Worm (Caenorhabditis elegans) whole organism, L1 larva: ENCODE data around the gene str-143.

Source experiments
- Y116A8C.19 ChIP-seq: sonication (generic microtip); optimal IDR thresholded peaks from 2 replicates; lab custom pipeline; 2016; ENCODE audit warnings: missing compliant biosample characterization, missing genetic modification characterization, borderline replicate concordance
- aha-1 ChIP-seq: fragments of 150-350 bp; optimal IDR thresholded peaks from 2 replicates; lab custom pipeline; 2014; ENCODE audit warnings: missing biosample characterization, missing genetic modification characterization
- alr-1 ChIP-seq: fragments of 200-800 bp; sonication (Bioruptor generic); optimal IDR thresholded peaks from 2 replicates; lab custom pipeline; 2018; ENCODE audit warnings: borderline replicate concordance, mild to moderate bottlenecking, missing genetic modification characterization, missing compliant biosample characterization
- aly-2 ChIP-seq: fragments of 150-350 bp; optimal IDR thresholded peaks from 2 replicates; lab custom pipeline; 2014; ENCODE audit warnings: missing biosample characterization, missing genetic modification characterization
- ama-1 ChIP-seq: fragments of 150-350 bp; optimal IDR thresholded peaks from 2 replicates; lab custom pipeline; 2014
- ceh-63 ChIP-seq: fragments of 200-800 bp; sonication (Bioruptor generic); optimal IDR thresholded peaks from 2 replicates; lab custom pipeline; 2018; ENCODE audit warnings: mild to moderate bottlenecking, missing genetic modification characterization, missing compliant biosample characterization
- ceh-82 ChIP-seq, 3 experiments: fragments of 150-350 bp in 1 of 3; sonication (generic microtip) in 2 of 3; optimal IDR thresholded peaks; 2 replicates each; lab custom pipeline; 2014 to 2017; ENCODE audit warnings: missing biosample characterization in 3 of 3, missing genetic modification characterization in 3 of 3
- ceh-88 ChIP-seq: fragments of 200-800 bp; sonication (Bioruptor generic); IDR thresholded peaks from 2 replicates; pipeline ENCODE4 v1.3.6; 2022; ENCODE audit warnings: missing genetic modification characterization, missing compliant biosample characterization
- ceh-90 ChIP-seq: sonication (generic microtip); optimal IDR thresholded peaks from 2 replicates; lab custom pipeline; 2016; ENCODE audit warnings: missing genetic modification characterization, missing compliant biosample characterization
- dpl-1 ChIP-seq, 3 experiments: fragments of 150-350 bp in 2 of 3; sonication (generic microtip) in 1 of 3; optimal IDR thresholded peaks; 2 replicates each; lab custom pipeline; 2014 to 2017; ENCODE audit warnings: missing biosample characterization in 3 of 3, missing genetic modification characterization in 3 of 3, missing genetic modification reagents in 3 of 3
- efl-1 ChIP-seq, 4 experiments: fragments of 150-350 bp; optimal IDR thresholded peaks in 3 of 4; peaks in 1 of 4; 1 replicate in 1 of 4; 2 replicates in 3 of 4; lab custom pipeline; 2014; ENCODE audit warnings: missing biosample characterization in 2 of 4, missing genetic modification characterization in 2 of 4, missing genetic modification reagents in 2 of 4
- efl-3 ChIP-seq: fragments of 200-800 bp; sonication (Bioruptor generic); optimal IDR thresholded peaks from 2 replicates; lab custom pipeline; 2018; ENCODE audit warnings: mild to moderate bottlenecking, missing genetic modification characterization, missing compliant biosample characterization
- egl-27 ChIP-seq, 2 experiments: fragments of 150-350 bp in 1 of 2; sonication (generic microtip); optimal IDR thresholded peaks; 3 replicates each; lab custom pipeline; 2017 to 2018; ENCODE audit warnings: missing biosample characterization in 2 of 2, missing genetic modification characterization in 2 of 2, missing genetic modification reagents in 2 of 2
- elt-2 ChIP-seq: sonication (generic microtip); optimal IDR thresholded peaks from 2 replicates; lab custom pipeline; 2016; ENCODE audit warnings: missing genetic modification characterization, mild to moderate bottlenecking, inconsistent platforms, missing compliant biosample characterization, missing genetic modification reagents
- elt-3 ChIP-seq, 6 experiments: fragments of 150-350 bp in 1 of 6; sonication (generic microtip); optimal IDR thresholded peaks; 2 replicates each; lab custom pipeline; 2017 to 2018; ENCODE audit warnings: missing biosample characterization in 6 of 6, missing genetic modification characterization in 6 of 6, inconsistent platforms in 1 of 6
- ets-5 ChIP-seq: fragments of 200-800 bp; sonication (Bioruptor generic); IDR thresholded peaks from 2 replicates; pipeline ENCODE4 v1.3.6; 2022; ENCODE audit warnings: missing genetic modification characterization, missing compliant biosample characterization
- fkh-10 ChIP-seq: sonication (generic microtip); optimal IDR thresholded peaks from 2 replicates; lab custom pipeline; 2017; ENCODE audit warnings: missing biosample characterization, missing genetic modification reagents, missing genetic modification characterization
- fos-1 ChIP-seq: fragments of 150-350 bp; optimal IDR thresholded peaks from 2 replicates; lab custom pipeline; 2014; ENCODE audit warnings: missing biosample characterization, missing genetic modification characterization
- grh-1 ChIP-seq: fragments of 200-800 bp; sonication (Bioruptor generic); IDR thresholded peaks from 2 replicates; pipeline ENCODE4 v1.3.6; 2022; ENCODE audit warnings: missing genetic modification reagents, missing genetic modification characterization, missing compliant biosample characterization
- hlh-17 ChIP-seq: fragments of 200-800 bp; sonication (Bioruptor generic); optimal IDR thresholded peaks from 2 replicates; lab custom pipeline; 2018; ENCODE audit warnings: missing genetic modification characterization, mild to moderate bottlenecking, missing compliant biosample characterization, moderate library complexity, borderline replicate concordance
- irx-1 ChIP-seq: sonication (generic microtip); optimal IDR thresholded peaks from 2 replicates; lab custom pipeline; 2016; ENCODE audit warnings: missing genetic modification characterization, missing compliant biosample characterization
- jun-1 ChIP-seq: fragments of 150-350 bp; optimal IDR thresholded peaks from 2 replicates; lab custom pipeline; 2014; ENCODE audit warnings: missing biosample characterization, missing genetic modification reagents, missing genetic modification characterization
- lin-15B ChIP-seq: fragments of 150-350 bp; sonication (generic microtip); optimal IDR thresholded peaks from 3 replicates; lab custom pipeline; 2014; ENCODE audit warnings: missing biosample characterization, missing genetic modification characterization
- lin-35 ChIP-seq, 2 experiments: fragments of 150-350 bp; optimal IDR thresholded peaks; 2 replicates each; lab custom pipeline; 2014; ENCODE audit warnings: missing biosample characterization in 2 of 2, missing genetic modification characterization in 2 of 2, missing genetic modification reagents in 2 of 2
- lin-39 ChIP-seq: fragments of 150-350 bp; optimal IDR thresholded peaks from 2 replicates; lab custom pipeline; 2014; ENCODE audit warnings: missing biosample characterization, missing genetic modification reagents, missing genetic modification characterization
- lsy-2 ChIP-seq, 2 experiments: fragments of 150-350 bp; optimal IDR thresholded peaks; 2 replicates each; lab custom pipeline; 2014; ENCODE audit warnings: missing biosample characterization in 2 of 2, missing genetic modification characterization in 2 of 2
- mdl-1 ChIP-seq, 2 experiments: fragments of 150-350 bp; optimal IDR thresholded peaks; 2 replicates each; lab custom pipeline; 2014 to 2017; ENCODE audit warnings: missing biosample characterization in 2 of 2, missing genetic modification characterization in 2 of 2, inconsistent platforms in 1 of 2
- mef-2 ChIP-seq: fragments of 150-350 bp; optimal IDR thresholded peaks from 2 replicates; lab custom pipeline; 2014; ENCODE audit warnings: missing biosample characterization, missing genetic modification characterization
- mep-1 ChIP-seq: fragments of 150-350 bp; optimal IDR thresholded peaks from 2 replicates; lab custom pipeline; 2014; ENCODE audit warnings: missing biosample characterization, missing genetic modification characterization
- nhr-12 ChIP-seq: sonication (generic microtip); optimal IDR thresholded peaks from 2 replicates; lab custom pipeline; 2017; ENCODE audit warnings: missing biosample characterization, missing genetic modification characterization
- nhr-19 ChIP-seq: fragments of 200-800 bp; sonication (Bioruptor generic); conservative IDR thresholded peaks from 2 replicates; pipeline ENCODE4 v1.3.6; 2022; ENCODE audit warnings: missing genetic modification characterization, missing compliant biosample characterization
- nhr-20 ChIP-seq: sonication (generic microtip); optimal IDR thresholded peaks from 2 replicates; lab custom pipeline; 2016; ENCODE audit warnings: mild to moderate bottlenecking, missing genetic modification characterization, missing compliant biosample characterization
- nhr-237 ChIP-seq: fragments of 150-350 bp; optimal IDR thresholded peaks from 2 replicates; lab custom pipeline; 2014; ENCODE audit warnings: missing biosample characterization, missing genetic modification characterization
- nhr-47 ChIP-seq: sonication (generic microtip); optimal IDR thresholded peaks from 2 replicates; lab custom pipeline; 2016; ENCODE audit warnings: mild to moderate bottlenecking, missing genetic modification characterization, moderate library complexity, missing compliant biosample characterization
- nhr-71 ChIP-seq: sonication (generic microtip); optimal IDR thresholded peaks from 2 replicates; lab custom pipeline; 2016; ENCODE audit warnings: mild to moderate bottlenecking, missing genetic modification characterization, moderate library complexity, missing compliant biosample characterization
- nhr-76 ChIP-seq: sonication (generic microtip); optimal IDR thresholded peaks from 2 replicates; lab custom pipeline; 2017; ENCODE audit warnings: missing biosample characterization, missing genetic modification characterization
- nhr-84 ChIP-seq: sonication (generic microtip); optimal IDR thresholded peaks from 2 replicates; lab custom pipeline; 2017; ENCODE audit warnings: missing biosample characterization, missing genetic modification characterization
- nhr-85 ChIP-seq: sonication (generic microtip); peaks from one replicate; lab custom pipeline; 2016; ENCODE audit warnings: missing genetic modification characterization, inconsistent platforms, missing compliant biosample characterization
- pag-3 ChIP-seq: sonication (generic microtip); optimal IDR thresholded peaks from 2 replicates; lab custom pipeline; 2017; ENCODE audit warnings: missing genetic modification characterization, mild to moderate bottlenecking, missing compliant biosample characterization, antibody characterized with exemption, borderline replicate concordance; ENCODE audit not compliant: insufficient read depth
- pqm-1 ChIP-seq: sonication (generic microtip); optimal IDR thresholded peaks from 3 replicates; lab custom pipeline; 2017; ENCODE audit warnings: missing biosample characterization, missing genetic modification characterization
- rnt-1 ChIP-seq: sonication (generic microtip); optimal IDR thresholded peaks from 2 replicates; lab custom pipeline; 2016; ENCODE audit warnings: mild to moderate bottlenecking, missing genetic modification characterization, moderate library complexity, missing compliant biosample characterization
- snpc-4 ChIP-seq: fragments of 150-350 bp; optimal IDR thresholded peaks from 2 replicates; lab custom pipeline; 2014; ENCODE audit warnings: missing biosample characterization, missing genetic modification characterization
- sox-4 ChIP-seq: sonication (generic microtip); optimal IDR thresholded peaks from 2 replicates; lab custom pipeline; 2016; ENCODE audit warnings: missing genetic modification characterization, missing compliant biosample characterization
- sup-37 ChIP-seq: fragments of 200-800 bp; sonication (Bioruptor generic); optimal IDR thresholded peaks from 2 replicates; lab custom pipeline; 2018; ENCODE audit warnings: mild to moderate bottlenecking, missing genetic modification characterization, missing compliant biosample characterization
- swsn-7 ChIP-seq: sonication (generic microtip); optimal IDR thresholded peaks from 2 replicates; lab custom pipeline; 2016; ENCODE audit warnings: missing genetic modification characterization, missing compliant biosample characterization
- tlp-1 ChIP-seq: fragments of 150-350 bp; optimal IDR thresholded peaks from 2 replicates; lab custom pipeline; 2014; ENCODE audit warnings: missing biosample characterization, missing genetic modification characterization
- unc-30 ChIP-seq: sonication (generic microtip); optimal IDR thresholded peaks from 2 replicates; lab custom pipeline; 2017; ENCODE audit warnings: missing biosample characterization, missing genetic modification characterization
- unc-62 ChIP-seq: fragments of 150-350 bp; optimal IDR thresholded peaks from 2 replicates; lab custom pipeline; 2014; ENCODE audit warnings: missing biosample characterization, missing genetic modification reagents, missing genetic modification characterization
- unc-86 ChIP-seq: sonication (generic microtip); optimal IDR thresholded peaks from 2 replicates; lab custom pipeline; 2016; ENCODE audit warnings: missing genetic modification characterization, missing compliant biosample characterization
- xbp-1 ChIP-seq: sonication (generic microtip); optimal IDR thresholded peaks from 2 replicates; lab custom pipeline; 2016; ENCODE audit warnings: missing genetic modification characterization, missing compliant biosample characterization
- zag-1 ChIP-seq: fragments of 150-350 bp; optimal IDR thresholded peaks from 2 replicates; lab custom pipeline; 2014; ENCODE audit warnings: missing biosample characterization, missing genetic modification characterization
- zip-4 ChIP-seq: fragments of 200-800 bp; sonication (Bioruptor generic); optimal IDR thresholded peaks from 2 replicates; lab custom pipeline; 2018; ENCODE audit warnings: mild to moderate bottlenecking, missing genetic modification characterization, moderate library complexity, missing compliant biosample characterization
- ztf-11 ChIP-seq, 2 experiments: sonication (generic microtip); optimal IDR thresholded peaks; 2 replicates each; lab custom pipeline; 2016 to 2017; ENCODE audit warnings: missing genetic modification characterization in 2 of 2, missing biosample characterization in 1 of 2, missing compliant biosample characterization in 1 of 2

Gene str-143

DNA sequence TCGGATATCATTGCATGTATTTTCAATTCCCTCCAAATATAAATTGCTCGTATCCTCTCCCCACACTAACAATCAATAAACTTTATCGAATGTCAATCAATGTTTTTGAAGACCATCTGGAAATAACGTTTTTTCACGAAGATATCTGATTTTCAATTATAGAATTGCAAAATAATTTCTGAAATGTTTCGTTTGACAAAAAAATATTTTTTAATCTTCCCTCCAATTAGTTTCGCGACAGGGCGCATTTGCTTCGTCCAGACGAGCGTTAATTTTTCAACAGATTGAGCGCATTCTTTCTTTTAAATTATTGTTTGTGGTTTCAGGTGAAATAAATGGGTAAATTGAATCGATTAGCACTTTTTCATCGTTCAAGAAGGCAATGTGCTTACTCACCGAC is 38.4 kb downstream of the str-143 start, which contains the start of gene vars-1:
vars-1 (plus strand) TSS at position 291 of the 400 bp plus-strand sequence.
- TF ChIP-seq aha-1 (tag; lab: Kevin White, UChicago) (no peak), aly-2 (tag; lab: Kevin White, UChicago) (peak; percentile 0), pqm-1 (tag; lab: Kevin White, UChicago) (no peak), nhr-47 (tag; lab: Kevin White, UChicago) (peak; percentile 70), sox-4 (tag; lab: Kevin White, UChicago) (no peak), elt-3 (tag; optimal IDR thresholded peaks at IDR 0.05; lab: Kevin White, UChicago) (no peak), nhr-237 (tag; lab: Kevin White, UChicago) (no peak), lin-15B (tag; lab: Kevin White, UChicago) (peak; percentile 40), unc-86 (peak; percentile 39), nhr-12 (no peak), unc-30 (tag; lab: Kevin White, UChicago) (no peak), efl-1 (optimal IDR thresholded peaks at IDR 0.05; lab: Kevin White, UChicago) (peak; percentile 97 to 99), efl-1 (GFP tag; optimal IDR thresholded peaks at IDR 0.05 in 1 of 2; lab: Kevin White, UChicago) (peak; percentile 97 to 100), nhr-20 (peak; percentile 71), swsn-7 (tag; lab: Kevin White, UChicago) (peak; percentile 53), zip-4 (no peak), dpl-1 (GFP tag; optimal IDR thresholded peaks at IDR 0.05; lab: Kevin White, UChicago) (peak; percentile 92 to 97 (median 97)), mep-1 (tag; lab: Kevin White, UChicago) (no peak), tlp-1 (tag; lab: Kevin White, UChicago) (no peak), ama-1 (lab: Kevin White, UChicago) (no peak), ceh-88 (GFP tag; lab: Robert Waterston, UW) (no peak), fos-1 (tag; lab: Kevin White, UChicago) (peak; percentile 18), lin-35 (GFP tag; optimal IDR thresholded peaks at IDR 0.05; lab: Kevin White, UChicago) (peak; percentile 96 to 98), zag-1 (tag; lab: Kevin White, UChicago) (no peak), rnt-1 (tag; lab: Kevin White, UChicago) (peak; percentile 70), ceh-90 (tag; lab: Kevin White, UChicago) (no peak), mdl-1 (tag; optimal IDR thresholded peaks at IDR 0.05; lab: Kevin White, UChicago) (peak in 1 of 2 experiments; percentile 7), nhr-85 (tag; lab: Kevin White, UChicago) (peak; percentile 65), jun-1 (tag; lab: Kevin White, UChicago) (no peak), irx-1 (tag; lab: Kevin White, UChicago) (peak; percentile 48), nhr-71 (tag; lab: Kevin White, UChicago) (peak; percentile 74), ceh-82 (tag; optimal IDR thresholded peaks at IDR 0.05; lab: Kevin White, UChicago) (peak in 2 of 3 experiments; percentile 47 to 69), alr-1 (tag; lab: Kevin White, UChicago) (no peak), hlh-17 (GFP tag; lab: Kevin White, UChicago) (no peak), ztf-11 (tag; optimal IDR thresholded peaks at IDR 0.05; lab: Kevin White, UChicago) (no peak), lin-39 (tag; lab: Kevin White, UChicago) (peak; percentile 6), mef-2 (tag; lab: Kevin White, UChicago) (no peak), snpc-4 (tag; lab: Kevin White, UChicago) (no peak), ets-5 (GFP tag; lab: Robert Waterston, UW) (no peak), xbp-1 (tag; lab: Kevin White, UChicago) (peak; percentile 58), sup-37 (no peak), nhr-19 (peak; percentile 63), nhr-84 (no peak), pag-3 (tag; lab: Kevin White, UChicago) (no peak), lsy-2 (tag; optimal IDR thresholded peaks at IDR 0.05; lab: Kevin White, UChicago) (peak; percentile 74 to 84), fkh-10 (GFP tag; lab: Kevin White, UChicago) (no peak), grh-1 (GFP tag; lab: Robert Waterston, UW) (no peak), ceh-63 (GFP tag; lab: Kevin White, UChicago) (no peak), elt-2 (tag; lab: Kevin White, UChicago) (peak; percentile 10), Y116A8C.19 (tag; lab: Kevin White, UChicago) (no peak), nhr-76 (no peak), unc-62 (GFP tag; lab: Kevin White, UChicago) (no peak), egl-27 (tag; optimal IDR thresholded peaks at IDR 0.05; lab: Kevin White, UChicago) (no peak), efl-3 (GFP tag; lab: Kevin White, UChicago) (no peak)
